Worm (Caenorhabditis elegans): ENCODE data around the gene srz-104.
"Not testable (repeated sequence)": the region's sequence is repeated elsewhere in the genome, so short reads cannot be mapped to it uniquely, and the experiment has no call there.

srz-104 gene

DNA sequence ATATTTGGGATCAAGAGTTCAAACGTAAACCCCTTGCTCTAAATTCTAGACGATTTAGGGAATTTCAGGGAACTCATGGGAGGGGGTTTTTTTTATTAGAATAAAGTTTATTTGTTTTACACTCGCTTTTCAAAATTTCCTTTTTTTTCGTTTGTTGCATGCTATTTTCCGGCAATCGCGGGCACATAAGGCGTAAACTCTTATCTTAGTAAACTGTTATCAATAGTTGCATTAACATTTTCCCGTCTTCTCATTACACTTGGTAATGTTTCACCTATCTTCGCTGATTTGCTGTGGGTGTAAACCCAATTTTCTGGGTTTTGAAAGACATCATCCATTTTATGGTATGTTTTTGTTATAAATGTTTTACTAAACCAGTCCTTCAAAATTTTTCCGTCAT lies 29.6 kb upstream of the srz-104 start:
- TF ChIP-seq pqm-1 (tag; optimal IDR thresholded peaks at IDR 0.05) (peak; percentile 68), daf-16 (GFP tag; optimal IDR thresholded peaks at IDR 0.05) (no peak), daf-16 (tag; optimal IDR thresholded peaks at IDR 0.05) (peak; percentile 69), mdt-29 (GFP tag; IDR thresholded peaks at IDR 0.05) (no peak)

DNA sequence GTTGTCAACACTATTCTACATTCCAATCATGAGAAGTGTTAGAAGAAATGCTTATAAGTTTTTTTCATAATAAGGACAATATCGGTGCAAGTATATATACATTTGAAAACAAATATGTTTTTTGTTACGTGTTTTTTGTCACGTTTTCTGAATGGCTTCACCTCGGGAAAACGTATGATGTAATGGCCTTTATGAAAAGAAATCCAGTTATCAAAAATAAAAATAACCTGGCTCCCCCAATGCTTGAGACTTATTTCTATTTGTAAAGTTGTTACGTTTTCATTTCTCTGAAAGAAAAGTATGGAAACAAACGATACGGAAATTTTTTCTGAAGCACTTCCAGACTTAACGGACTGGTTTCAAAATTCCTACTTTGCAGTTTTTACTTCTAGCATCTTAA lies 24.6 kb upstream of the srz-104 start, which contains the start of gene srz-72:
TSS of gene srz-72 (plus strand) at position 301 of the 400 bp plus-strand sequence.
- no peak for TF ChIP-seq dve-1 (tag; optimal IDR thresholded peaks at IDR 0.05; ENCODE audit: insufficient read depth)

DNA sequence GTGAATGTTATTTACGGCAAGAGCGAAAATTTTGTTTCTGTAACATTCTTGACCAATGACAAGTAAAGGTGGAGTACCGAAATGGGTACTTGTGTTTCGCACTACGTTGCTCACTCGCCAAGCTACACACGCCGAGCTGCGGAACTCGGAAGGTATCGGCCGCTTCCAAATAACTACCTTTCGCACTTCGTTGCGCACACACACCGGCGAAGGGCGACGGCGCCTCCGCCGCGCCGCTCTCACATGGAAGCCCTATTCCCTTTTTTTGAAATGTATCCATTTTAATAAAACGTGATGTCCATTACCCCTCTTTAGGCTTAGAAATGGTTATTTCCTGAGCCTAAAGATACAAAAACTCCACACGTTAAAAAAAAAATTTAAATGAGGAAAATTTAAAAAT lies 16.6 kb upstream of the srz-104 start:
- TF ChIP-seq egl-43 (GFP tag; IDR thresholded peaks at IDR 0.05) (0 out of 2 replicates have a peak, but pooled peaks have one; percentile 47), ceh-44 (GFP tag; IDR thresholded peaks at IDR 0.05) (no peak), snpc-1.2 (GFP tag; IDR thresholded peaks at IDR 0.05) (peak; percentile 83), Y5F2A.4 (GFP tag; optimal IDR thresholded peaks at IDR 0.05) (no peak)

DNA sequence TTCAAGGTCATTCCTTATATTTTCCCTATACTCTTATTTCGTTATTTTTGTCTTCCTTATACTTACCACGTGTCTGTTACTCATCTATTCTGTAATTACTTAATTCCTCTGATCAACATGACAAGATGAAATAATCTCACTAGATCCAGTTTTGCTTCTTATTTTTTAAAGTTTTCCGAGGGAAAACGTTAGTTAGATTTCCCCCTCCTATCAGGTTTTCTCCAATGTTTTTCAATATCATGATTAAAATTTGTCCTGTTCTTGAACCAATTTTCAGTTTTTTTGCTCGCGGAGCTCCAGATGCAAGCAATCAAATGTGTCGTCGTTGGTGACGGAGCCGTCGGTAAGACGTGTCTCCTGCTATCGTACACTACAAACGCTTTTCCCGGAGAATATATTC lies 15.5 kb upstream of the srz-104 start, which contains the start of gene rac-2:
TSS of gene rac-2 (plus strand) at position 301 of the 400 bp plus-strand sequence.
- TF ChIP-seq mxl-2 (GFP tag; conservative IDR thresholded peaks at IDR 0.05); dve-1 (tag; optimal IDR thresholded peaks at IDR 0.05; ENCODE audit: insufficient read depth); lin-29 (GFP tag; IDR thresholded peaks at IDR 0.05): not testable (repeated sequence)

DNA sequence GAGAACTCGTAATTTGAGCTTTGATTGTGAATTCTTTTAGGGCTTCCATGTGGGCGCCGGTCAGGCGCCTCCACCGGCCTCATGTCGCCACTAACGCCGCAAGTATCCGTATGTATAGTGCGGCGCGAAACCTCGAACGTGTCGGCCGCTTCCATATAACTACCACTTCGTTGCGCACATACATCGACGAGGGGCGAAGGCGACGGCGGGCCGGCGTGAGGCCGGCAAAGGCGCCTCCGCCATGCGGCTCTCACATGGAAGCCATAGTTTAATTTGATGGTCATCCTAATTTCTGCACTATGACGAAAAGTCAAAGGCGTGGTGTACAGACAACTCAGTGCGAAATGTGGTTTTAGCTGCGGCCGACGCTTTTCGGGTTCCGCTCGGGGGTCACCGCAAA lies 13.4 kb upstream of the srz-104 start:
- TF ChIP-seq ztf-11 (tag; optimal IDR thresholded peaks at IDR 0.05): no peak
- no peak for TF ChIP-seq ztf-7 (tag; optimal IDR thresholded peaks at IDR 0.05)
- TF ChIP-seq ceh-28 (tag; optimal IDR thresholded peaks at IDR 0.05): no peak
- TF ChIP-seq saeg-2 (GFP tag; IDR thresholded peaks at IDR 0.05): no peak
- no peak for TF ChIP-seq hlh-11 (tag; optimal IDR thresholded peaks at IDR 0.05)
- TF ChIP-seq F10B5.3 (tag; optimal IDR thresholded peaks at IDR 0.05): no peak
- TF ChIP-seq sdz-12 (GFP tag; optimal IDR thresholded peaks at IDR 0.05): no peak
- no peak for TF ChIP-seq daf-8 (GFP tag; IDR thresholded peaks at IDR 0.05)
- no peak for TF ChIP-seq lin-13 (GFP tag; optimal IDR thresholded peaks at IDR 0.05)
- TF ChIP-seq dmd-9 (GFP tag; IDR thresholded peaks at IDR 0.05): 0 out of 2 replicates have a peak, but pooled peaks have one; percentile 25
- TF ChIP-seq T26A8.4 (GFP tag; IDR thresholded peaks at IDR 0.05): no peak
- no peak for TF ChIP-seq zip-11 (GFP tag; IDR thresholded peaks at IDR 0.05)
- no peak for TF ChIP-seq dpl-1 (GFP tag; optimal IDR thresholded peaks at IDR 0.05)
- no peak for TF ChIP-seq nhr-6 (tag; optimal IDR thresholded peaks at IDR 0.05)
- TF ChIP-seq ceh-82 (tag; optimal IDR thresholded peaks at IDR 0.05): no peak
- TF ChIP-seq aly-2 (tag; optimal IDR thresholded peaks at IDR 0.05): no peak
- TF ChIP-seq snpc-1.2 (GFP tag; IDR thresholded peaks at IDR 0.05): peak; percentile 85
- TF ChIP-seq nhr-41 (GFP tag; IDR thresholded peaks at IDR 0.05): no peak
- no peak for TF ChIP-seq hmg-1.1 (GFP tag; IDR thresholded peaks at IDR 0.05)
- TF ChIP-seq cey-2 (tag; optimal IDR thresholded peaks at IDR 0.05; ENCODE audit: borderline replicate concordance, insufficient read depth): no peak
- TF ChIP-seq D1046.2 (GFP tag; IDR thresholded peaks at IDR 0.05): 0 out of 2 replicates have a peak, but pooled peaks have one; percentile 36
- peak; percentile 60; the same call in 1 of the 2 replicates for TF ChIP-seq egl-43 (GFP tag; IDR thresholded peaks at IDR 0.05)
- no peak for TF ChIP-seq lin-29 (GFP tag; IDR thresholded peaks at IDR 0.05)
- TF ChIP-seq daf-16 (GFP tag; optimal IDR thresholded peaks at IDR 0.05): no peak
- no peak for TF ChIP-seq daf-16 (tag; optimal IDR thresholded peaks at IDR 0.05)
- peak; percentile 75 for TF ChIP-seq set-16 (GFP tag; IDR thresholded peaks at IDR 0.05)
- no peak for TF ChIP-seq mxl-2 (GFP tag; conservative IDR thresholded peaks at IDR 0.05)

DNA sequence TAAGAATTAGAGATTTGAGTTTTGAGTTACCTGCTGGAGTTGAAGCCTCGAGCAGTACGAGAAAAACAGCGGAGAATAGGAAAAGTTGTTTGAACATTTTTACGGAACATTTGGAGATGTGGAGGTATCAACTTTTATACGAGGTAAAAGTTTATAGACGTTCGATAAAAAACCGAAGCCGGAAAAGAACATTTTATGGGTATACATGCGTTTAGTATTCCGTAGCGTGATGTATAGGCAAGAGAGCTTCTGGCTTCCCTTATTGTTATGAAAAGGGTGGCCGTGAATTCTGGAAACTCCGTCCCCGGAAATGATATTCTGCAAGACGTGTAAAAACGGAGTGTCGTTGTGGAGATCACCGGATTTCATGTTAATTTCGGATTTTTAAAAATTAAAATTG lies 3.1 kb upstream of the srz-104 start, which contains the start of gene K03D3.5:
TSS of gene K03D3.5 (minus strand) at position 101 of the 400 bp plus-strand sequence.
- TF ChIP-seq hmg-1.1 (GFP tag; IDR thresholded peaks at IDR 0.05) (no peak), Y48G9A.11 (GFP tag; IDR thresholded peaks at IDR 0.05) (no peak), fkh-10 (GFP tag; optimal IDR thresholded peaks at IDR 0.05) (no peak), D1046.2 (GFP tag; IDR thresholded peaks at IDR 0.05) (no peak), ceh-82 (tag; optimal IDR thresholded peaks at IDR 0.05) (no peak), lin-38 (GFP tag; IDR thresholded peaks at IDR 0.05) (no peak), ztf-11 (tag; optimal IDR thresholded peaks at IDR 0.05) (no peak), daf-19 (GFP tag; conservative IDR thresholded peaks at IDR 0.05) (no peak), snpc-1.2 (GFP tag; IDR thresholded peaks at IDR 0.05) (no peak), hlh-11 (tag; optimal IDR thresholded peaks at IDR 0.05) (no peak)
